Fruit fly (Drosophila melanogaster): ENCODE results near the gene vsg.

The vsg gene

dm6 chr3L:9713828-9714536, at the start of gene vsg:
TSS of gene vsg (plus strand) at chr3L:9714324.
- TF ChIP-seq CG8478 (optimal IDR thresholded peaks at IDR 0.05), result no peak
- TF ChIP-seq CTCF (optimal IDR thresholded peaks at IDR 0.05), result no peak

dm6 chr3L:9671372-9671771, 42.8 kb upstream of the vsg start:
- no peak for TF ChIP-seq CTCF (optimal IDR thresholded peaks at IDR 0.05)
- TF ChIP-seq CG8478 (optimal IDR thresholded peaks at IDR 0.05), result no peak

dm6 chr3L:9674300-9674699, 39.8 kb upstream of the vsg start:
- no peak for TF ChIP-seq CTCF (optimal IDR thresholded peaks at IDR 0.05)
- TF ChIP-seq CG8478 (optimal IDR thresholded peaks at IDR 0.05), result no peak

DNA sequence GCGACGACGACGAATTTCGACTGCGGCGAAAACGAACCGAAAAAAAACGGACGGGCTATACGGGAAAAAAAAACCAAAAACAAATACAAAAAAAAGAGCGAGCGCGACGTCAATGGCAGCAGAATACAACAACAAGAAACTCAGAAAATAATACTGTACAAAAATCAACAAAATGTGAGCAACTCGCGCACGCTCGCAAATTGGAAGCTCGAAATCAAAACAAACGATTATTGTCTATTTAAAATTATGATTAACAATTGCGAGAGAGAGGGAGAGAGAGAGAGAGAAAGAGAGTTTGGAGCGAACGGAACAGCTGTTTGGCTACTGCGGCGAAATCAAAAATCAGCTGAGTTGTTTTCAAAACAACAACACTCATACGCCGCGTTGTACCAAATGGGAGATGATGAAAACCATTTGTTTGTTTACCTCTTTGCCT, 38.6 kb upstream of the vsg start:
- TF ChIP-seq CTCF (optimal IDR thresholded peaks at IDR 0.05), result no peak
- TF ChIP-seq CG8478 (optimal IDR thresholded peaks at IDR 0.05), result no peak

DNA sequence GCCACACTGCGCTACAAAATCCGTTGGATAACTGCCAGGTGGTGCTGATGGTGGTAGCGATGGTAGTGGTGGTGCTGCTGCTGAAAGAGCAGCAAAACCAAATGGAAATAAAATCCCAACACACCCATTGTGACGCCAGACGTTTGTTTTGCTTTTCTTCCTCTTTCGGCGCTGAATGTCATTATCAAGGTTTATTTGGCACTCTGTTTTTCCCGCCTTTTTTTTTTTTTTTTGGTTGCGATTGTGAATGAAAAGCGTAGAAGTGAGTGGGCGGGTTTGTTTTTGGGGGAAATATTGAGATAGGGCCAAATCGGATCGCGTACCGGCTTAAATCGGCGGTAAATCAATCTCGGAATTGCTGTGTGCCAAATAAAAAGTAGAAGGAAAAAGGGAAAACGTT, 36.9 kb upstream of the vsg start:
- no peak for TF ChIP-seq CTCF (optimal IDR thresholded peaks at IDR 0.05)
- no peak for TF ChIP-seq CG8478 (optimal IDR thresholded peaks at IDR 0.05)

DNA sequence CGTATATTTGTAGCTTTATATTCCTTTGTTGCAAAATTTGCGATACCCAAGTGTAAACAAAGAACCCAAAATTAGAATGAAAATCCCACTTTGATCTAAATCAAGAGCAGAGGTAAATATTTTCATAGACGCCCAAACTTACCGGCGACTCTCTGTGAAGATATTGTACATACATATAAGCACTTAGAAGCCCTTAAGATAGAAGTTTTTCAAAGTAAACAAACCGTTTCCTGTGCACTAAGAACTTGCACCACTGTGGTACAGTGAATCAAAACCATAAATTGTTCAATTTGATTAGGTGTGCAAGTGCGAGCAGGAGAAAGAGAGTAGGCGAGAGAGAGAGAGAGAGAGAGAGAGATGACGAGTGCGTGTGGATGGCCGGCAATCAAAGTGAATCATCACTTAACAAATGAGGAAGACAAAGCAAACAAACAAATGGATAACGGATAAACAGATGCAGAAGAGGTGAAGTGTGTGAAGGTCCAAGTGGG, 36.1 kb upstream of the vsg start:
- TF ChIP-seq CTCF (optimal IDR thresholded peaks at IDR 0.05) (no peak), CG8478 (optimal IDR thresholded peaks at IDR 0.05) (no peak)

dm6 chr3L:9678994-9679393, 35.1 kb upstream of the vsg start, which contains the start of the genes fry and CG16717:
TSS of gene fry (minus strand) at chr3L:9679103.
TSS of gene CG16717 (plus strand) at chr3L:9679201.
- TF ChIP-seq CG8478 (optimal IDR thresholded peaks at IDR 0.05) (no peak), CTCF (optimal IDR thresholded peaks at IDR 0.05) (no peak)

- TF ChIP-seq CTCF (optimal IDR thresholded peaks at IDR 0.05), result no peak
- no peak for TF ChIP-seq CG8478 (optimal IDR thresholded peaks at IDR 0.05)
These were observed 33.2 kb upstream of the vsg start, which contains the start of gene alphaTub67C for dm6 chr3L:9680968-9681367. TSS of gene alphaTub67C (plus strand) at chr3L:9681268.

- TF ChIP-seq CTCF (optimal IDR thresholded peaks at IDR 0.05), result no peak
- no peak for TF ChIP-seq CG8478 (optimal IDR thresholded peaks at IDR 0.05)
These were observed 29.3 kb upstream of the vsg start, which contains the start of gene CG16719 for dm6 chr3L:9684871-9685270. TSS of gene CG16719 (plus strand) at chr3L:9685171.

- no peak for TF ChIP-seq CTCF (optimal IDR thresholded peaks at IDR 0.05)
- no peak for TF ChIP-seq CG8478 (optimal IDR thresholded peaks at IDR 0.05)
These were observed 26.6 kb upstream of the vsg start for dm6 chr3L:9687536-9687935.

dm6 chr3L:9688674-9689073, 25.4 kb upstream of the vsg start:
- TF ChIP-seq CTCF (optimal IDR thresholded peaks at IDR 0.05) (no peak), CG8478 (optimal IDR thresholded peaks at IDR 0.05) (no peak)

DNA sequence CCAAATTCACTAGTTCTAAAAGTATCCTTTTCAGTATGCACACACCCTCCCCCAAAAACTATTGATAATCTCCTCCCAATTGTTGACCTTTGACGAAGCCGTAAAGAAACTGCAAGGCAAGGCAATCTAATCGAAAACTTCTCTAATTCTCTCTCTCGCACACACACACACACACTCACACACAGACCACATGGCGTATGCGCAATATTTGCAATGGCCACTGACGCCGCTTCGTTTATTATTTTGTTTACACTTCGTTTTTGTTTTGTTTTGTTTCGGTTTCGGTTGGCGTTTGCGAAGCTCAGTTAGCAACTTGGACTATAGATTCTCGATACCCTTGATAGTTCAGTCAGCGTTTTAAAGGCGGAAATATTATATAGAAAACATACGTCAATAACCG, 24.3 kb upstream of the vsg start:
- TF ChIP-seq CTCF (optimal IDR thresholded peaks at IDR 0.05), result no peak
- no peak for TF ChIP-seq CG8478 (optimal IDR thresholded peaks at IDR 0.05)

DNA sequence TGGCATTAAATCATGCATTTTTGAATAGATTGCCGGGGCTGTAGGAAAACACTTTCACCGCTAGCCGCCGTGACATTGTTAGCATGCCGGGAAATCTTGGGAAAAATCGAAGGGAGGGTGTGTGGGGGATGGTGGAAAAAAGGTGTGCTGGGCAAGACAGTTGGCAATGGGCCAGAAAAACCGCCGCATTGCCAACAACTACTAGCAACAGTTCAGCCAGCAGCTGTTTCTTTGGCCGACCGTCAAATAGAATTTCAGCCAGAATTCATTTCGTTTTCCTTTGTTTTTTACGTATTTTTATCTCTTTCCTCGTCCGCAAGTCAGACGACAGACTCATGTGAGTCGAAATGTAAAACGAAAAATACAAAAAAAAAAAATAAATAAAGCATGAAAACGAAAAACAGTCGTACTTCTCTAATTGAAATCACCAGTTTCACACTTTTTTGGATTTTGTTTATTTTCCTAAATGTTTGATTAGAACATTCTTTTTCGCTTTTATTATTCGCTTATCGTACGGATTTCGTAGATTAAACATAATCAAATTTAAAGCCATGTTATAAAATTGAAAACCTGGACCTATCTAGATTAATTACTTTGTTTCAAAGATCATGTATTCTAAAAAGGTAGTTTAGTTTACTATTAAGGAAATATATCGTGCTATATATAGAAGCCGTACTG, 23.2 kb upstream of the vsg start:
- TF ChIP-seq CG8478 (optimal IDR thresholded peaks at IDR 0.05) (no peak), CTCF (optimal IDR thresholded peaks at IDR 0.05) (no peak)

dm6 chr3L:9691476-9691826, 22.7 kb upstream of the vsg start:
- TF ChIP-seq CG8478 (optimal IDR thresholded peaks at IDR 0.05), result no peak
- TF ChIP-seq CTCF (optimal IDR thresholded peaks at IDR 0.05), result no peak

- TF ChIP-seq CG8478 (optimal IDR thresholded peaks at IDR 0.05), result no peak
- no peak for TF ChIP-seq CTCF (optimal IDR thresholded peaks at IDR 0.05)
These were observed 21.8 kb upstream of the vsg start for dm6 chr3L:9692234-9692891.

Data from S2 (cell line).